Fruit fly (Drosophila melanogaster) whole organism, embryonic: ENCODE measurements around the gene CG15740.

Source experiments
- Adf1 ChIP-seq: fragments of 200-800 bp; sonication (Bioruptor generic); IDR thresholded peaks from 2 replicates; pipeline ENCODE4 v1.3.6; 2022; ENCODE audit warnings: missing biosample characterization, missing genetic modification characterization
- C15 ChIP-seq: fragments of 200-800 bp; sonication (Bioruptor generic); IDR thresholded peaks from 3 replicates; pipeline ENCODE4 v1.3.6; 2022; ENCODE audit warnings: missing biosample characterization, missing genetic modification characterization
- CG10267 ChIP-seq: fragments of 200-800 bp; sonication (Bioruptor generic); optimal IDR thresholded peaks from 2 replicates; lab custom pipeline; 2018; ENCODE audit warnings: missing biosample characterization, mild to moderate bottlenecking, missing genetic modification characterization, moderate library complexity
- CG10431 ChIP-seq: fragments of 200-800 bp; sonication (Bioruptor generic); optimal IDR thresholded peaks from 3 replicates; lab custom pipeline; 2018; ENCODE audit warnings: missing biosample characterization, mild to moderate bottlenecking, missing genetic modification characterization
- CG11504 ChIP-seq: fragments of 200-800 bp; sonication (Bioruptor generic); optimal IDR thresholded peaks from 3 replicates; lab custom pipeline; 2019; ENCODE audit warnings: missing biosample characterization, mild to moderate bottlenecking, missing genetic modification characterization, moderate library complexity
- CG14014 ChIP-seq: fragments of 200-800 bp; sonication (Bioruptor generic); IDR thresholded peaks from 2 replicates; pipeline ENCODE4 v1.3.6; 2022; ENCODE audit warnings: missing biosample characterization, missing genetic modification characterization
- CG14050 ChIP-seq: fragments of 200-800 bp; sonication (Bioruptor generic); IDR thresholded peaks from 3 replicates; pipeline ENCODE4 v1.3.6; 2022; ENCODE audit warnings: missing biosample characterization, missing genetic modification characterization
- CG15269 ChIP-seq: fragments of 200-800 bp; sonication (Bioruptor generic); optimal IDR thresholded peaks from 2 replicates; lab custom pipeline; 2018; ENCODE audit warnings: missing biosample characterization, mild to moderate bottlenecking, missing genetic modification characterization, moderate library complexity
- CG17568 ChIP-seq: fragments of 200-800 bp; sonication (Bioruptor generic); optimal IDR thresholded peaks from 2 replicates; lab custom pipeline; 2018; ENCODE audit warnings: missing biosample characterization, mild to moderate bottlenecking, missing genetic modification characterization, moderate library complexity
- CG17912 ChIP-seq: fragments of 200-800 bp; sonication (Bioruptor generic); optimal IDR thresholded peaks from 2 replicates; lab custom pipeline; 2018; ENCODE audit warnings: missing biosample characterization, mild to moderate bottlenecking, missing genetic modification characterization
- CG2116 ChIP-seq: fragments of 200-800 bp; sonication (Bioruptor generic); optimal IDR thresholded peaks from 3 replicates; lab custom pipeline; 2018; ENCODE audit warnings: missing biosample characterization, mild to moderate bottlenecking, missing genetic modification characterization
- CG34422 ChIP-seq: fragments of 200-800 bp; sonication (Bioruptor generic); IDR thresholded peaks from 3 replicates; pipeline ENCODE4 v1.3.6; 2022; ENCODE audit warnings: missing biosample characterization, missing genetic modification characterization
- CG3847 ChIP-seq: fragments of 200-800 bp; sonication (Bioruptor generic); IDR thresholded peaks from 2 replicates; pipeline ENCODE4 v1.3.6; 2022; ENCODE audit warnings: missing biosample characterization, missing genetic modification characterization
- CG8089 ChIP-seq: fragments of 200-800 bp; sonication (Bioruptor generic); optimal IDR thresholded peaks from 3 replicates; lab custom pipeline; 2016; ENCODE audit warnings: missing biosample characterization, missing genetic modification characterization
- CG8290 ChIP-seq, 3 experiments: fragments of 200-800 bp; sonication (Bioruptor generic); optimal IDR thresholded peaks; 2 replicates each; lab custom pipeline; 2016 to 2019; ENCODE audit warnings: missing biosample characterization in 3 of 3, missing genetic modification characterization in 3 of 3, mild to moderate bottlenecking in 2 of 3, moderate library complexity in 1 of 3
- CG8924 ChIP-seq: fragments of 200-800 bp; optimal IDR thresholded peaks from 3 replicates; lab custom pipeline; 2019; ENCODE audit warnings: missing biosample characterization, mild to moderate bottlenecking, missing genetic modification characterization, moderate library complexity
- Dref ChIP-seq: fragments of 200-800 bp; sonication (Bioruptor generic); IDR thresholded peaks from 2 replicates; pipeline ENCODE4 v1.3.6; 2022; ENCODE audit warnings: missing biosample characterization, missing genetic modification characterization
- E2f2 ChIP-seq: fragments of 200-800 bp; sonication (Bioruptor generic); IDR thresholded peaks from 2 replicates; pipeline ENCODE4 v1.3.6; 2022; ENCODE audit warnings: missing biosample characterization, missing genetic modification characterization
- Ets65A ChIP-seq: fragments of 200-800 bp; sonication (Bioruptor generic); peaks from one replicate; lab custom pipeline; 2016; ENCODE audit warnings: missing biosample characterization, missing genetic modification characterization
- Ets97D ChIP-seq: fragments of 200-800 bp; sonication (Bioruptor generic); optimal IDR thresholded peaks from 3 replicates; lab custom pipeline; 2016; ENCODE audit warnings: missing biosample characterization, missing genetic modification characterization
- Fer1 ChIP-seq: fragments of 200-800 bp; sonication (Bioruptor generic); optimal IDR thresholded peaks from 2 replicates; lab custom pipeline; 2017; ENCODE audit warnings: missing biosample characterization, mild to moderate bottlenecking, missing genetic modification characterization
- HHEX ChIP-seq: fragments of 200-800 bp; sonication (Bioruptor generic); optimal IDR thresholded peaks from 3 replicates; lab custom pipeline; 2017; ENCODE audit warnings: missing biosample characterization, mild to moderate bottlenecking, missing genetic modification characterization, missing genetic modification reagents
- Hand ChIP-seq: fragments of 200-800 bp; sonication (Bioruptor generic); optimal IDR thresholded peaks from 2 replicates; lab custom pipeline; 2017; ENCODE audit warnings: mild to moderate bottlenecking, missing biosample characterization, missing genetic modification reagents, missing genetic modification characterization
- HmgZ ChIP-seq: fragments of 200-800 bp; sonication (Bioruptor generic); optimal IDR thresholded peaks from 2 replicates; lab custom pipeline; 2018; ENCODE audit warnings: missing biosample characterization, mild to moderate bottlenecking, missing genetic modification characterization
- MESR4 ChIP-seq: fragments of 200-800 bp; sonication (Bioruptor generic); optimal IDR thresholded peaks from 2 replicates; lab custom pipeline; 2018; ENCODE audit warnings: missing biosample characterization, mild to moderate bottlenecking, missing genetic modification characterization, moderate library complexity
- Pdp1 ChIP-seq, 2 experiments: fragments of 200-800 bp; sonication (Bioruptor generic); optimal IDR thresholded peaks; 3 replicates each; lab custom pipeline; 2016; ENCODE audit warnings: missing biosample characterization in 2 of 2, missing genetic modification characterization in 2 of 2, mild to moderate bottlenecking in 1 of 2, moderate library complexity in 1 of 2
- Scr ChIP-seq: fragments of 200-800 bp; sonication (Bioruptor generic); IDR thresholded peaks from 2 replicates; pipeline ENCODE4 v1.3.6; 2022; ENCODE audit warnings: missing biosample characterization, missing genetic modification characterization; ENCODE audit not compliant: partially characterized antibody
- amos ChIP-seq: fragments of 200-800 bp; sonication (Bioruptor generic); IDR thresholded peaks from 2 replicates; pipeline ENCODE4 v1.3.6; 2022; ENCODE audit warnings: missing biosample characterization, missing genetic modification characterization; ENCODE audit not compliant: partially characterized antibody
- cg ChIP-seq: fragments of 200-800 bp; sonication (Bioruptor generic); optimal IDR thresholded peaks from 3 replicates; lab custom pipeline; 2019; ENCODE audit warnings: missing biosample characterization, mild to moderate bottlenecking, missing genetic modification characterization, moderate library complexity
- chinmo ChIP-seq: fragments of 200-800 bp; sonication (Bioruptor generic); IDR thresholded peaks from 4 replicates; pipeline ENCODE4 v1.3.6; 2022; ENCODE audit warnings: missing biosample characterization, missing genetic modification characterization; ENCODE audit not compliant: partially characterized antibody
- dpn ChIP-seq, 2 experiments: fragments of 200-800 bp; sonication (Bioruptor generic); optimal IDR thresholded peaks; 3 replicates each; lab custom pipeline; 2016; ENCODE audit warnings: missing biosample characterization in 2 of 2, missing genetic modification characterization in 2 of 2
- en ChIP-seq: fragments of 200-800 bp; sonication (Bioruptor generic); optimal IDR thresholded peaks from 2 replicates; lab custom pipeline; 2016; ENCODE audit warnings: missing biosample characterization, missing genetic modification characterization
- fd96Cb ChIP-seq: fragments of 200-800 bp; sonication (Bioruptor generic); optimal IDR thresholded peaks from 2 replicates; lab custom pipeline; 2018; ENCODE audit warnings: missing biosample characterization, mild to moderate bottlenecking, missing genetic modification characterization, moderate library complexity
- hbn ChIP-seq: fragments of 200-800 bp; sonication (Bioruptor generic); IDR thresholded peaks from 2 replicates; pipeline ENCODE4 v1.3.6; 2022; ENCODE audit warnings: missing biosample characterization, missing genetic modification characterization; ENCODE audit not compliant: partially characterized antibody
- hkb ChIP-seq, 2 experiments: fragments of 200-800 bp in 1 of 2; fragments of >200 bp in 1 of 2; sonication (Bioruptor generic) in 1 of 2; IDR thresholded peaks in 1 of 2; optimal IDR thresholded peaks in 1 of 2; 2 replicates each; pipeline versions ENCODE4 v1.3.6 to Lab custom; 2017 to 2022; ENCODE audit warnings: missing biosample characterization in 1 of 2, missing genetic modification characterization in 1 of 2
- lab ChIP-seq: fragments of 200-800 bp; sonication (Bioruptor generic); optimal IDR thresholded peaks from 3 replicates; lab custom pipeline; 2017; ENCODE audit warnings: missing biosample characterization, missing genetic modification characterization, mild to moderate bottlenecking, moderate library complexity, missing genetic modification reagents
- lbe ChIP-seq: fragments of 200-800 bp; sonication (Bioruptor generic); optimal IDR thresholded peaks from 2 replicates; lab custom pipeline; 2016; ENCODE audit warnings: missing biosample characterization, mild to moderate bottlenecking, missing genetic modification characterization
- lov ChIP-seq, 2 experiments: fragments of 200-800 bp in 1 of 2; fragments of >200 bp in 1 of 2; sonication (Bioruptor generic) in 1 of 2; IDR thresholded peaks in 1 of 2; optimal IDR thresholded peaks in 1 of 2; 2 replicates in 1 of 2; 3 replicates in 1 of 2; pipeline versions ENCODE4 v1.3.6 to Lab custom; 2017 to 2022; ENCODE audit warnings: missing biosample characterization in 1 of 2, missing genetic modification characterization in 1 of 2
- pan ChIP-seq, 4 experiments: fragments of >200 bp in 3 of 4; fragments of 200-800 bp in 1 of 4; sonication (Bioruptor generic) in 1 of 4; optimal IDR thresholded peaks in 3 of 4; IDR thresholded peaks in 1 of 4; 2 replicates each; pipeline versions ENCODE4 v1.3.6 to Lab custom; 2017 to 2022; ENCODE audit warnings: missing biosample characterization in 2 of 4, missing genetic modification characterization in 2 of 4, mixed read lengths in 1 of 4
- pzg ChIP-seq: fragments of 200-800 bp; sonication (Bioruptor generic); optimal IDR thresholded peaks from 3 replicates; lab custom pipeline; 2018; ENCODE audit warnings: missing biosample characterization, mild to moderate bottlenecking, missing genetic modification characterization, moderate library complexity
- row ChIP-seq: fragments of 200-800 bp; sonication (Bioruptor generic); IDR thresholded peaks from 3 replicates; pipeline ENCODE4 v1.3.6; 2022; ENCODE audit warnings: missing biosample characterization, missing genetic modification characterization
- sens ChIP-seq: fragments of 200-800 bp; sonication (Bioruptor generic); peaks from one replicate; lab custom pipeline; 2016; ENCODE audit warnings: missing biosample characterization, missing genetic modification characterization
- slbo ChIP-seq: fragments of 200-800 bp; sonication (Bioruptor generic); IDR thresholded peaks from 2 replicates; pipeline ENCODE4 v1.3.6; 2022; ENCODE audit warnings: missing biosample characterization, missing genetic modification characterization
- sob ChIP-seq: fragments of 200-800 bp; sonication (Bioruptor generic); IDR thresholded peaks from 2 replicates; pipeline ENCODE4 v1.3.6; 2022; ENCODE audit warnings: missing biosample characterization, missing genetic modification characterization
- stwl ChIP-seq: fragments of 200-800 bp; sonication (Bioruptor generic); optimal IDR thresholded peaks from 3 replicates; lab custom pipeline; 2018; ENCODE audit warnings: missing biosample characterization, mild to moderate bottlenecking, missing genetic modification characterization, moderate library complexity
- z ChIP-seq: fragments of 200-800 bp; sonication (Bioruptor generic); IDR thresholded peaks from 3 replicates; pipeline ENCODE4 v1.3.6; 2022; ENCODE audit warnings: missing biosample characterization, missing genetic modification characterization
- zf30C ChIP-seq: fragments of 200-800 bp; sonication (Bioruptor generic); optimal IDR thresholded peaks from 3 replicates; lab custom pipeline; 2018; ENCODE audit warnings: missing biosample characterization, mild to moderate bottlenecking, missing genetic modification characterization

The CG15740 gene

DNA sequence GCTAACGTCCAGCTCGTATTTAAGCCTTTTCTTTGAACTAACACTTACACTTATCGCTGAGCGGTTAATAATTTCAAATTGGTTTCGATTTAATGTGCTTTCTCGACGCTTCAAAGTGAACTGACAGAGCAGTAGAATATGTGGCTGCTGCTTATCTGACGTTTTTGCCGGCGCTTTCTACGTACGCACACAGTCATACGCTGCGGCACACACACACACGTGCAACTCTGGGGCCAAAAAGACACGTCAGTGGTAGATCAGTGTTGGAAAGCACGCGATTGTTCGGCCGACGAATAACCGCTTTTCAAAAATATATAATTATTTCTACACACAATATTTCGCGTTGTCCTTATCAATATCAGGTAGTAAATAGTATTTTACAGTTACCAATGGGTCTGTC lies 39.7 kb downstream of the CG15740 start (continued):
- TF ChIP-seq HHEX (peak; percentile 17), Adf1 (GFP tag; lab: Robert Waterston, UW) (peak; percentile 26; the same call in 1 of the 2 replicates), sens (GFP tag; lab: Kevin White, UChicago) (peak; percentile 56), CG15269 (tag; lab: Kevin White, UChicago) (peak; percentile 6), cg (peak; percentile 82), HmgZ (tag; lab: Kevin White, UChicago) (peak; percentile 26), Hand (GFP tag; lab: Kevin White, UChicago) (peak; percentile 21), CG8089 (GFP tag; lab: Kevin White, UChicago) (no peak), C15 (GFP tag; lab: Robert Waterston, UW) (no peak), hkb (optimal IDR thresholded peaks at IDR 0.05; lab: Kevin White, UChicago) (no peak), hkb (GFP tag; IDR thresholded peaks at IDR 0.05; lab: Robert Waterston, UW) (peak; percentile 57), hbn (no peak), pan (optimal IDR thresholded peaks at IDR 0.05; lab: Kevin White, UChicago) (no peak), pan (GFP tag; optimal IDR thresholded peaks at IDR 0.05 in 1 of 2, IDR thresholded peaks at IDR 0.05 in 1 of 2) (peak in 1 of 2 experiments; percentile 15), MESR4 (GFP tag; lab: Kevin White, UChicago) (peak; percentile 48), row (GFP tag; lab: Robert Waterston, UW) (0 out of 3 replicates have a peak, but pooled peaks have one; percentile 8), CG8924 (no peak), CG11504 (peak; percentile 21), zf30C (GFP tag; lab: Kevin White, UChicago) (peak; percentile 19), lab (GFP tag; lab: Kevin White, UChicago) (peak; percentile 48), chinmo (peak; percentile 76; the same call in 1 of the 4 replicates), CG34422 (GFP tag; lab: Robert Waterston, UW) (peak; percentile 81; the same call in 1 of the 3 replicates), CG14014 (GFP tag; lab: Robert Waterston, UW) (peak; percentile 43; the same call in 1 of the 2 replicates), z (GFP tag; lab: Robert Waterston, UW) (0 out of 3 replicates have a peak, but pooled peaks have one; percentile 9), Ets65A (GFP tag; lab: Kevin White, UChicago) (peak; percentile 65), fd96Cb (tag; lab: Kevin White, UChicago) (no peak), CG10431 (GFP tag; lab: Kevin White, UChicago) (no peak), E2f2 (GFP tag; lab: Robert Waterston, UW) (peak; percentile 56), Ets97D (GFP tag; lab: Kevin White, UChicago) (peak; percentile 42), CG8290 (GFP tag; optimal IDR thresholded peaks at IDR 0.05; lab: Kevin White, UChicago) (no peak), CG8290 (tag; optimal IDR thresholded peaks at IDR 0.05; lab: Kevin White, UChicago) (peak in 1 of 2 experiments; percentile 62), lov (optimal IDR thresholded peaks at IDR 0.05; lab: Kevin White, UChicago) (no peak), lov (GFP tag; IDR thresholded peaks at IDR 0.05; lab: Robert Waterston, UW) (0 out of 3 replicates have a peak, but pooled peaks have one; percentile 23), CG14050 (GFP tag; lab: Robert Waterston, UW) (no peak), CG17912 (GFP tag; lab: Kevin White, UChicago) (peak; percentile 3), slbo (GFP tag; lab: Robert Waterston, UW) (peak; percentile 27; the same call in 1 of the 2 replicates), dpn (GFP tag; optimal IDR thresholded peaks at IDR 0.05; lab: Kevin White, UChicago) (peak in 1 of 2 experiments; percentile 8), CG17568 (GFP tag; lab: Kevin White, UChicago) (no peak), Pdp1 (GFP tag; optimal IDR thresholded peaks at IDR 0.05; lab: Kevin White, UChicago) (peak in 1 of 2 experiments; percentile 15), Dref (GFP tag; lab: Robert Waterston, UW) (peak; percentile 44), pzg (GFP tag; lab: Kevin White, UChicago) (peak; percentile 53), amos (GFP tag; lab: Robert Waterston, UW) (0 out of 2 replicates have a peak, but pooled peaks have one; percentile 21), lbe (GFP tag; lab: Kevin White, UChicago) (peak; percentile 33), stwl (tag; lab: Kevin White, UChicago) (peak; percentile 72), CG3847 (GFP tag; lab: Robert Waterston, UW) (peak; percentile 51), Fer1 (GFP tag; lab: Kevin White, UChicago) (peak; percentile 17), CG2116 (GFP tag; lab: Kevin White, UChicago) (peak; percentile 97), en (no peak), Scr (GFP tag; lab: Robert Waterston, UW) (0 out of 2 replicates have a peak, but pooled peaks have one; percentile 17), sob (GFP tag; lab: Robert Waterston, UW) (peak; percentile 36; the same call in 1 of the 2 replicates), CG10267 (peak; percentile 90)
